Fruit fly (Drosophila melanogaster) Kc167 (cell line): Measurements from ENCODE around the gene Nufip.

Experiments used
- Myc ChIP-seq: fragments of >200 bp; optimal IDR thresholded peaks from 2 replicates; lab custom pipeline; 2017; ENCODE audit warnings: missing external identifiers
- Sin3A ChIP-seq: fragments of >200 bp; optimal IDR thresholded peaks from 2 replicates; lab custom pipeline; 2018; ENCODE audit warnings: missing external identifiers
- h ChIP-seq: fragments of >200 bp; optimal IDR thresholded peaks from 3 replicates; lab custom pipeline; 2018; ENCODE audit warnings: missing external identifiers
- insv ChIP-seq: fragments of >200 bp; optimal IDR thresholded peaks from 3 replicates; lab custom pipeline; 2018; ENCODE audit warnings: missing external identifiers
- psq ChIP-seq: fragments of >200 bp; optimal IDR thresholded peaks from 2 replicates; lab custom pipeline; 2017; ENCODE audit warnings: missing external identifiers
- ttk ChIP-seq: sonication (Bioruptor generic); optimal IDR thresholded peaks from 2 replicates; lab custom pipeline; 2017; ENCODE audit warnings: missing external identifiers

Gene Nufip

dm6 chr3L:18749807-18750206 lies 1.6 kb upstream of the Nufip start:
- no peak for TF ChIP-seq ttk (lab: Kevin White, UChicago)
- TF ChIP-seq Sin3A = no peak
- no peak for TF ChIP-seq insv (lab: Kevin White, UChicago)
- TF ChIP-seq h (lab: Kevin White, UChicago) = no peak
- TF ChIP-seq psq (lab: Kevin White, UChicago) = no peak
- TF ChIP-seq Myc (lab: Kevin White, UChicago) = no peak

dm6 chr3L:18746169-18746568 lies 2.0 kb downstream of the Nufip start:
- TF ChIP-seq Sin3A (no peak), h (lab: Kevin White, UChicago) (no peak), ttk (lab: Kevin White, UChicago) (no peak), Myc (lab: Kevin White, UChicago) (no peak), psq (lab: Kevin White, UChicago) (no peak), insv (lab: Kevin White, UChicago) (no peak)

dm6 chr3L:18745647-18746046 lies 2.5 kb downstream of the Nufip start, which contains the start of gene MED11:
Gene MED11 (plus strand): TSS chr3L:18745856.
- TF ChIP-seq psq (lab: Kevin White, UChicago) (no peak), h (lab: Kevin White, UChicago) (no peak), ttk (lab: Kevin White, UChicago) (no peak), Sin3A (no peak), insv (lab: Kevin White, UChicago) (no peak), Myc (lab: Kevin White, UChicago) (no peak)

DNA sequence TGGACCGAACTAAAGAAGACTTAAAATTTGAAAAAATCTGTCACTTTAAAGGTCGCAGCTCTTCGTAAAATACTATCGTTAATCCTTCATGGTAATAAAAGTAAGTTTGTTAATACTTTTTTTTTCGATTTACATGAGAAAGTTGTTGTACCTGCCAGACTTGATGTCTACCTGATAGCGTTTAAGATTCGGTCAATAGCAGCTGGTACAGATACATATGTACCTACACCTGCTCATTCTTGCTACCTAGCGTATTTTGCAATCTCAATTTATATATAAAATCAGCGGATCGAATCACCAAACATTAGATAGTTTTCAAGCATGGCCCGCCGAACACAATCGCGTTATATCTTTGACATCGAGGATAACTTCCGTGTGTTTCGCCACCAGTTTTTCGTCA lies 4.0 kb downstream of the Nufip start, which contains the start of gene CG6885:
Gene CG6885 (plus strand): TSS at position 301 of the 400 bp plus-strand sequence.
- TF ChIP-seq Sin3A = no peak
- no peak for TF ChIP-seq insv (lab: Kevin White, UChicago)
- no peak for TF ChIP-seq ttk (lab: Kevin White, UChicago)
- TF ChIP-seq h (lab: Kevin White, UChicago) = no peak
- no peak for TF ChIP-seq psq (lab: Kevin White, UChicago)
- TF ChIP-seq Myc (lab: Kevin White, UChicago) = no peak

DNA sequence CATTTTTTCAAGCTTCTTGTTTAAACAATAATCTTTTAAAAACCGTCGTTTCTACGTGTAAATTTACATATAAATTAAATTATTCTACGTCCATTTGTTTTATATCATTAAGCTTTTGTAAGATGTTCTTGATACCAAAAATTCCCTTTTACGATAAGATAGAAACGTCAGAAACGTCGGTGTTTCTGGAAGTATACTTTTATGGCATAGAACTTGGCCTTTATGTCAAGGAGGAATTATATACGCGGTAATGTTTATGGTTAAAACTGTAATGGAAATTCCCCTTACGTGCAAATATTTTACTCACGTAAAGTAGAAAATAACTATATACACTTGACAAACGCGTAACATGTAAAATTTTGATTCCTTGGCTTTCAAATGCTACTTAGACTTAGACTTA lies 4.5 kb downstream of the Nufip start:
- TF ChIP-seq insv (lab: Kevin White, UChicago) (no peak), h (lab: Kevin White, UChicago) (no peak), Sin3A (no peak), ttk (lab: Kevin White, UChicago) (no peak), Myc (lab: Kevin White, UChicago) (no peak), psq (lab: Kevin White, UChicago) (no peak)

DNA sequence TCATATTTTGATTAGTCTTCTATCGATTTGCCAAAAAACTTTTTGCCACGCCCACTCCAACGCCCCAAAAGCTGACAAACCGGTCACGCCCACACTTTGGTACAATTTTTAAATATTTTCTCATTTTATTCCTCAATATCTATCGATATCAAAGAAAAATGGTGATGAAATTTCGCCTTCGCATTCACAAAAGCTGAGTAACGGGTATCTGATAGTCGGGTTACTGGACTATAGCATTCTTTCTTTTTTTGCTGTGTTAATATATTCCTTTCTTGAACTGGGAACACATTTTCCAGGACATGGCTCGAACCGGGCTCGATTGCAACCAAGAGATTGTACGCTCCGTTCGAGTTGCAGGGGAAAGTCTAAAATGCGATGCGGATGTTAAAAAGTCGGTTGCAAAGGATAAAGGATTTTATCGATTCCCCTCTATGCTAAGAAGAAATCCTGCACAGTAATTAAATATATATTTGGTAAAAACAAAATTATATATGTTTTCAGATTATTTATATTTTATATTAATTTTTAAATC lies 5.2 kb downstream of the Nufip start:
- TF ChIP-seq psq (lab: Kevin White, UChicago) (no peak), Myc (lab: Kevin White, UChicago) (no peak), insv (lab: Kevin White, UChicago) (no peak), Sin3A (no peak), h (lab: Kevin White, UChicago) (no peak), ttk (lab: Kevin White, UChicago) (no peak)

DNA sequence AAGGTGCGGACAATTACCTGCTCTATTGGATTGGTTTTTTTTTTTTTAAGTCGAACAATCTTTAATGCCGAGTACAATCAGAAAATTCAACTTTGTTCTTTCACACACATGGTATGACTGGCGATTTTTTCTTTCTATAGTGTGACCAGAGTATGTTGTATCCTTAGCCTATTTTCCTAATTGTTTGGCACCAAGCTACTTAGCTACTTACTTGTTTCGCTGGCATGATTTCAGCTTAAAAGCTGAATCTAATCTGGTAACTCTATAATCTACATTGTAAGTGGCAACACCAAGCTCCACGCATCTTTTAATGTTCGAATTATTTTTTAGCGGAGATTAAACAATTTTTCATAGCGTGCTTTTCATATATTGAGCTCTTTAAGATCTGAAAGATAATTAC lies 25.0 kb downstream of the Nufip start, which contains the start of gene CG12477:
Gene CG12477 (minus strand): TSS at position 101 of the 400 bp plus-strand sequence.
- TF ChIP-seq ttk (lab: Kevin White, UChicago) = no peak

dm6 chr3L:18698312-18698711 lies 49.9 kb downstream of the Nufip start, which contains the start of gene Dic4:
Gene Dic4 (minus strand): TSS chr3L:18698412.
- TF ChIP-seq h (lab: Kevin White, UChicago) = no peak
- TF ChIP-seq ttk (lab: Kevin White, UChicago) = no peak
- TF ChIP-seq psq (lab: Kevin White, UChicago) = no peak
- no peak for TF ChIP-seq Sin3A
- no peak for TF ChIP-seq insv (lab: Kevin White, UChicago)
- TF ChIP-seq Myc (lab: Kevin White, UChicago) = no peak
